Worm (Caenorhabditis elegans) whole organism, mixed stage, embryonic: Measurements from ENCODE around the gene F35A5.8.

Experiments
- M03D4.4 ChIP-seq: sonication (generic microtip); optimal IDR thresholded peaks from 2 replicates; lab custom pipeline; 2017; ENCODE audit warnings: mild to moderate bottlenecking, missing genetic modification characterization, missing compliant biosample characterization
- blmp-1 ChIP-seq: fragments of 150-350 bp; optimal IDR thresholded peaks from 2 replicates; lab custom pipeline; 2014; ENCODE audit warnings: missing biosample characterization, missing genetic modification characterization
- ceh-39 ChIP-seq: fragments of 150-350 bp; optimal IDR thresholded peaks from 2 replicates; lab custom pipeline; 2014; ENCODE audit warnings: missing biosample characterization, missing genetic modification characterization
- ceh-43 ChIP-seq: fragments of 200-800 bp; sonication (Bioruptor generic); optimal IDR thresholded peaks from 2 replicates; lab custom pipeline; 2018; ENCODE audit warnings: mild to moderate bottlenecking, missing genetic modification characterization, moderate library complexity, missing compliant biosample characterization
- ceh-83 ChIP-seq: fragments of 200-800 bp; sonication (Bioruptor generic); optimal IDR thresholded peaks from 2 replicates; lab custom pipeline; 2018; ENCODE audit warnings: mild to moderate bottlenecking, missing genetic modification characterization, missing compliant biosample characterization
- ces-1 ChIP-seq: fragments of 150-350 bp; optimal IDR thresholded peaks from 2 replicates; lab custom pipeline; 2014; ENCODE audit warnings: missing biosample characterization, missing genetic modification reagents, missing genetic modification characterization
- cnd-1 ChIP-seq: fragments of 200-800 bp; sonication (Bioruptor generic); optimal IDR thresholded peaks from 2 replicates; lab custom pipeline; 2018; ENCODE audit warnings: mild to moderate bottlenecking, missing genetic modification characterization, missing compliant biosample characterization
- drap-1 ChIP-seq: fragments of 200-800 bp; sonication (Bioruptor generic); optimal IDR thresholded peaks from 3 replicates; lab custom pipeline; 2018; ENCODE audit warnings: mild to moderate bottlenecking, missing genetic modification characterization, missing compliant biosample characterization
- flh-1 ChIP-seq: fragments of 200-800 bp; sonication (Bioruptor generic); optimal IDR thresholded peaks from 2 replicates; lab custom pipeline; 2018; ENCODE audit warnings: mild to moderate bottlenecking, missing genetic modification characterization, moderate library complexity, missing compliant biosample characterization
- ham-2 ChIP-seq: fragments of 200-800 bp; sonication (Bioruptor generic); optimal IDR thresholded peaks from 2 replicates; lab custom pipeline; 2018; ENCODE audit warnings: mild to moderate bottlenecking, missing genetic modification characterization, missing compliant biosample characterization
- lin-13 ChIP-seq: fragments of 150-350 bp; optimal IDR thresholded peaks from 2 replicates; lab custom pipeline; 2014; ENCODE audit warnings: missing biosample characterization, missing genetic modification characterization
- lsy-2 ChIP-seq: fragments of 150-350 bp; optimal IDR thresholded peaks from 2 replicates; lab custom pipeline; 2014; ENCODE audit warnings: missing biosample characterization, missing genetic modification characterization
- mab-5 ChIP-seq: fragments of 150-350 bp; optimal IDR thresholded peaks from 2 replicates; lab custom pipeline; 2014; ENCODE audit warnings: missing biosample characterization, missing genetic modification characterization
- mep-1 ChIP-seq: fragments of 150-350 bp; optimal IDR thresholded peaks from 2 replicates; lab custom pipeline; 2017; ENCODE audit warnings: missing biosample characterization, missing genetic modification reagents, missing genetic modification characterization, inconsistent platforms
- mls-2 ChIP-seq: sonication (generic microtip); optimal IDR thresholded peaks from 2 replicates; lab custom pipeline; 2016; ENCODE audit warnings: mild to moderate bottlenecking, missing genetic modification characterization, moderate library complexity, missing compliant biosample characterization
- nhr-12 ChIP-seq: fragments of 150-350 bp; optimal IDR thresholded peaks from 2 replicates; lab custom pipeline; 2014; ENCODE audit warnings: missing biosample characterization, missing genetic modification characterization
- nhr-2 ChIP-seq: fragments of 150-350 bp; optimal IDR thresholded peaks from 2 replicates; lab custom pipeline; 2014; ENCODE audit warnings: missing biosample characterization, missing genetic modification characterization
- nhr-237 ChIP-seq: fragments of 150-350 bp; optimal IDR thresholded peaks from 2 replicates; lab custom pipeline; 2014; ENCODE audit warnings: missing biosample characterization, missing genetic modification characterization
- nhr-76 ChIP-seq: sonication (generic microtip); optimal IDR thresholded peaks from 2 replicates; lab custom pipeline; 2017; ENCODE audit warnings: missing biosample characterization, missing genetic modification characterization
- pha-4 ChIP-seq: fragments of 150-350 bp; optimal IDR thresholded peaks from 2 replicates; lab custom pipeline; 2018; ENCODE audit warnings: missing biosample characterization, missing genetic modification reagents, missing genetic modification characterization
- sem-2 ChIP-seq: fragments of 200-800 bp; sonication (Bioruptor generic); optimal IDR thresholded peaks from 2 replicates; lab custom pipeline; 2018; ENCODE audit warnings: mild to moderate bottlenecking, missing genetic modification characterization, missing compliant biosample characterization
- snpc-4 ChIP-seq: fragments of 150-350 bp; optimal IDR thresholded peaks from 2 replicates; lab custom pipeline; 2014; ENCODE audit warnings: missing biosample characterization, missing genetic modification characterization
- sptf-1 ChIP-seq: sonication (generic microtip); optimal IDR thresholded peaks from 2 replicates; lab custom pipeline; 2017; ENCODE audit warnings: mild to moderate bottlenecking, missing genetic modification characterization, moderate library complexity, missing compliant biosample characterization
- tbx-8 ChIP-seq: fragments of 200-800 bp; sonication (Bioruptor generic); optimal IDR thresholded peaks from 2 replicates; lab custom pipeline; 2018; ENCODE audit warnings: mild to moderate bottlenecking, missing genetic modification characterization, moderate library complexity, missing compliant biosample characterization
- unc-120 ChIP-seq: sonication (generic microtip); optimal IDR thresholded peaks from 2 replicates; lab custom pipeline; 2017; ENCODE audit warnings: missing genetic modification characterization, missing compliant biosample characterization; ENCODE audit not compliant: poor library complexity, severe bottlenecking
- unc-39 ChIP-seq: fragments of 150-350 bp; optimal IDR thresholded peaks from 2 replicates; lab custom pipeline; 2014; ENCODE audit warnings: missing biosample characterization, missing genetic modification characterization
- unc-62 ChIP-seq: fragments of 150-350 bp; optimal IDR thresholded peaks from 2 replicates; lab custom pipeline; 2014; ENCODE audit warnings: missing biosample characterization, missing genetic modification reagents, missing genetic modification characterization
- zip-8 ChIP-seq: fragments of 150-350 bp; optimal IDR thresholded peaks from 2 replicates; lab custom pipeline; 2014; ENCODE audit warnings: missing biosample characterization, missing genetic modification characterization
- ztf-11 ChIP-seq: fragments of 150-350 bp; optimal IDR thresholded peaks from 2 replicates; lab custom pipeline; 2014; ENCODE audit warnings: missing biosample characterization, missing genetic modification characterization

Gene F35A5.8

DNA sequence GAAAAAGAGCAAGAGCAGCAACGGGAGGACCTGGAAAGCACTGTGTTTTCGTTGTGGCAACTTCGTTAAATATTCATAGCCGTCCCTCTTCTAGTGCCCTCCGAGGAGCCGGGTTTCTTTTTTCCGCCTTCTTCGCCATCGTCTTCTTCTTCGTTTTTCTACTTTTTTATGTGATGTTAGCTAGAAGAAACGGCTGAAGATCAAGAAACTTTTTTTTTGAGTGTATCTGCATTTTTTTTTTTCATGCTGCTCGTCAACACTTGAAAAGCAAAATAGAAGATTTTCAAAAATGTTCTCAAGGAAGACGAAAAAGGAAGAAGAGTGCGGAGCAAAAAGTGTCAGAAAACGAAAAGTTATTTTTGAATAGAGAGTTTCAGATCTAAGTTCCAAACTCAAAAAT lies 24.0 kb upstream of the F35A5.8 start:
- no peak for TF ChIP-seq snpc-4 (tag; lab: Kevin White, UChicago)
- TF ChIP-seq ceh-43 (GFP tag; lab: Kevin White, UChicago) = no peak
- no peak for TF ChIP-seq blmp-1 (tag; lab: Kevin White, UChicago)
- no peak for TF ChIP-seq unc-120
- no peak for TF ChIP-seq ceh-39 (tag; lab: Kevin White, UChicago)
- no peak for TF ChIP-seq tbx-8 (GFP tag; lab: Kevin White, UChicago)
- no peak for TF ChIP-seq unc-62
- no peak for TF ChIP-seq mab-5
- TF ChIP-seq sem-2 (GFP tag; lab: Kevin White, UChicago) = no peak
- no peak for TF ChIP-seq nhr-2 (tag; lab: Kevin White, UChicago)
- no peak for TF ChIP-seq lin-13 (tag; lab: Kevin White, UChicago)
- no peak for TF ChIP-seq mep-1 (tag; lab: Kevin White, UChicago)
- no peak for TF ChIP-seq sptf-1
- TF ChIP-seq ham-2 (GFP tag; lab: Kevin White, UChicago) = no peak
- no peak for TF ChIP-seq ztf-11
- no peak for TF ChIP-seq flh-1 (GFP tag; lab: Kevin White, UChicago)

- no peak for TF ChIP-seq ces-1 (GFP tag; lab: Kevin White, UChicago)
- TF ChIP-seq blmp-1 (tag; lab: Kevin White, UChicago) = no peak
- TF ChIP-seq ceh-83 (GFP tag; lab: Kevin White, UChicago) = no peak
- TF ChIP-seq M03D4.4 (tag; lab: Kevin White, UChicago) = no peak
- no peak for TF ChIP-seq nhr-76 (tag; lab: Kevin White, UChicago)
- TF ChIP-seq ham-2 (GFP tag; lab: Kevin White, UChicago) = no peak
- TF ChIP-seq mab-5 = no peak
- no peak for TF ChIP-seq cnd-1 (tag; lab: Kevin White, UChicago)
Observed at ce11 chrX:3826863-3827262, 23.6 kb upstream of the F35A5.8 start, which contains the start of gene fkh-9. TSS of gene fkh-9 (minus strand) at chrX:3826963.

- no peak for TF ChIP-seq mab-5
- peak; percentile 67 for TF ChIP-seq pha-4 (tag; lab: Kevin White, UChicago)
- TF ChIP-seq, all 35 proteins: peak for 1
Observed at ce11 chrX:3826172-3826571, 22.9 kb upstream of the F35A5.8 start.

DNA sequence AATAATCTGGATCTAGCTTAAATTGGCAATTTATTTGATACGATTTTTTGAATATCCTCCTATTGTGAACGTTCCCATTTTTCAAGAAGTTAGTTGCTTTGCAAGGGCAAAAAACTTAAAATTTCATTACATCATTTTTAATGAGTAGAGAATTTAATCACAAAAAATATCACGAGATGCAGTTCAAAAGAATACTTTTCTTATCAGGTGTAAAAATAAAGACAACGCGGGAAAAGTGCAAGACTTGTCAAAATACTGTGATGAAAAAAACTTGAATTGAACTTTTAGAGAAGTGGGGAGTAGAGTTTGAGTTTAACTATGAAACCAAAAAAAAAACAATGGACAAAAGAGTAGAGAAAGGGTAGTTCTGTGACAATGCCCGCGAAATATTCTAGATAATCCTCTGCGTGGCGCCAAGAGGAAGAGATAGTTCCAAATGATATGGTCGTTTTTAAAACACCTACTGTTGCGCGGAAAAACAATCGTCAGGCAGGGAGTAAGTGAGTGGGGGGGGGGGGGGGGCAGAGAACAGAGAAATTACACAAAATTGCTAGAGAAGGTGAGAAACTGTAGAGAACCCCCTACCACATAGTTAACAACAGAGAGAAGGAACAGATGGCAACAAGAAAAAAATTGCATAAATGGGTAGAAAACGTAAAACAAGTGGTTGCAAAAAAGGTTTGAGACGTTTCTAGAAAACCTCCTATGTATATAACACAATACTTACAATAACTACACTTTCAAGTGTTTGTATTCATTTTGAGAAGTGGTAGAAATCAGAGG lies 21.8 kb upstream of the F35A5.8 start:
- TF ChIP-seq nhr-2 (tag; lab: Kevin White, UChicago) = no peak

ce11 chrX:3824443-3824842 lies 21.2 kb upstream of the F35A5.8 start:
- TF ChIP-seq mls-2 (tag; lab: Kevin White, UChicago) (peak; percentile 18), unc-39 (tag; lab: Kevin White, UChicago) (no peak), nhr-76 (tag; lab: Kevin White, UChicago) (no peak), tbx-8 (GFP tag; lab: Kevin White, UChicago) (no peak), M03D4.4 (tag; lab: Kevin White, UChicago) (no peak), zip-8 (tag; lab: Kevin White, UChicago) (no peak), sptf-1 (peak; percentile 2), lsy-2 (tag; lab: Kevin White, UChicago) (no peak), lin-13 (tag; lab: Kevin White, UChicago) (no peak), nhr-12 (tag; lab: Kevin White, UChicago) (no peak), drap-1 (GFP tag; lab: Kevin White, UChicago) (no peak), ceh-39 (tag; lab: Kevin White, UChicago) (no peak), ceh-43 (GFP tag; lab: Kevin White, UChicago) (no peak), nhr-237 (peak; percentile 56), ham-2 (GFP tag; lab: Kevin White, UChicago) (no peak), ceh-83 (GFP tag; lab: Kevin White, UChicago) (no peak)

DNA sequence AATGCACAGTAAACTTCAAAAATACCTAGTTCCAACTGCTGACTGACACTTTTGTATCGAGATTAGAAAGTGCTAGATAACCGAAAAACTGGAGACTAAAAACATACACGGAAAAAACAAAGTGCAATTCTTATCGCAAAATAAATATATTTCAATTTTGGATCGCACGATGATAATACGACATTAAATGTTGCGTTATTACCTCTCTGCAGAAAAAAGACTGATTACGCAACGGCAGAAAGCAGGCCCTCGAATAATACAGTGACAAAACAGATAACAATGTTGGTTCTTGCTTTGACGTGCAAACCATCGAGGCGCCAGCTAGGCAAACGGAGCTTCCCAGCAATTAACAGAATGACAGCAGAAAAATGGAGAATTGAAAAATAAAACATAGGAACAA lies 20.6 kb upstream of the F35A5.8 start:
- TF ChIP-seq zip-8 (tag; lab: Kevin White, UChicago) (peak; percentile 60), nhr-12 (tag; lab: Kevin White, UChicago) (no peak), ces-1 (GFP tag; lab: Kevin White, UChicago) (no peak)
